Worm (Caenorhabditis elegans) whole organism, midembryonic: ENCODE measurements around the gene srxa-18.

Experiments
- T22C8.4 ChIP-seq: fragments of 200-800 bp; sonication (Bioruptor generic); IDR thresholded peaks from 2 replicates; pipeline ENCODE4 v1.3.6; 2022; ENCODE audit warnings: missing genetic modification characterization, missing compliant biosample characterization
- flt-1 ChIP-seq: fragments of 200-800 bp; sonication (Bioruptor generic); IDR thresholded peaks from 2 replicates; pipeline ENCODE4 v1.3.6; 2022; ENCODE audit warnings: missing genetic modification characterization, missing compliant biosample characterization
- klf-2 ChIP-seq: fragments of 200-800 bp; sonication (Bioruptor generic); conservative IDR thresholded peaks from 2 replicates; pipeline ENCODE4 v1.3.6; 2022; ENCODE audit warnings: missing genetic modification reagents, missing genetic modification characterization, missing compliant biosample characterization
- ref-1 ChIP-seq: fragments of 200-800 bp; sonication (Bioruptor generic); conservative IDR thresholded peaks from 2 replicates; pipeline ENCODE4 v1.3.6; 2022; ENCODE audit warnings: missing genetic modification reagents, missing genetic modification characterization, missing compliant biosample characterization
- ztf-29 ChIP-seq: fragments of 200-800 bp; sonication (Bioruptor generic); IDR thresholded peaks from 2 replicates; pipeline ENCODE4 v1.3.6; 2022; ENCODE audit warnings: missing genetic modification reagents, missing genetic modification characterization, missing compliant biosample characterization

DNA sequence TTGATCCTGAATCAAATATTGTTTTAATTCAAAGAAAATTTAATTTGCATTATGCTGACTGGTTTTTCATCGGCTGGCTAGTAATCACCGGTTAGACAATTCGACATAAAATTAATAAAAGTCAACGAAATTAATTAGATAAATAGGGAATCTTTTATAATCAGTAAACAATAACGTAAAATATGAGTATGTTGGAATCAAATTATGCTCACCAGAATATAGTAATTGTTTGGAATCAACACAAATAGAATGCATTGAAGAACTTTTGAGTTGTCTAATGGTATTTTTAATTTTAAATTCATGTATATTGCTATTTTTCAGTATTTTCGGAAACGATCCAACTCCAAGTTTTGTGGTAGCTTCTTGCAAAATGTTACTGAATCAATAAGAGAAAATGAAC lies 15.4 kb downstream of the srxa-18 start, which contains the start of gene C08B6.2:
- no peak for TF ChIP-seq ztf-29 (GFP tag; lab: Robert Waterston, UW)
- TF ChIP-seq ref-1 (GFP tag; lab: Robert Waterston, UW) = no peak
- no peak for TF ChIP-seq flt-1 (GFP tag; lab: Robert Waterston, UW)
- TF ChIP-seq klf-2 = no peak
- no peak for TF ChIP-seq T22C8.4 (GFP tag; lab: Robert Waterston, UW)
